Worm (Caenorhabditis elegans): ENCODE measurements around the gene clp-7.

Gene clp-7

ce11 chrIV:1453451-1453850 is 7.7 kb upstream of the clp-7 start:
- TF ChIP-seq ztf-11 (tag; optimal IDR thresholded peaks at IDR 0.05) (no peak), nhr-10 (tag; optimal IDR thresholded peaks at IDR 0.05) (no peak), blmp-1 (tag; optimal IDR thresholded peaks at IDR 0.05; ENCODE audit: insufficient read depth) (no peak), nhr-25 (tag; optimal IDR thresholded peaks at IDR 0.05) (peak; percentile 1), fos-1 (tag; optimal IDR thresholded peaks at IDR 0.05) (peak; percentile 8), sma-3 (GFP tag; optimal IDR thresholded peaks at IDR 0.05) (peak; percentile 17)

- TF ChIP-seq sma-3 (GFP tag; optimal IDR thresholded peaks at IDR 0.05) (peak; percentile 9), lin-13 (GFP tag; optimal IDR thresholded peaks at IDR 0.05) (no peak), nhr-25 (tag; optimal IDR thresholded peaks at IDR 0.05) (peak; percentile 31)
Observed at ce11 chrIV:1452480-1452879, 6.7 kb upstream of the clp-7 start.

ce11 chrIV:1443997-1444678 is 1.6 kb downstream of the clp-7 start:
- TF ChIP-seq blmp-1 (tag; optimal IDR thresholded peaks at IDR 0.05; ENCODE audit: insufficient read depth) (no peak), skn-1 (tag; optimal IDR thresholded peaks at IDR 0.05) (no peak), nhr-237 (tag; optimal IDR thresholded peaks at IDR 0.05) (no peak), mdl-1 (tag; optimal IDR thresholded peaks at IDR 0.05) (no peak), unc-55 (GFP tag; optimal IDR thresholded peaks at IDR 0.05) (no peak)

ce11 chrIV:1443514-1443913 is 2.3 kb downstream of the clp-7 start:
- TF ChIP-seq unc-39 (tag; optimal IDR thresholded peaks at IDR 0.05) = no peak
- no peak for TF ChIP-seq lin-11 (tag; optimal IDR thresholded peaks at IDR 0.05)
- no peak for TF ChIP-seq mbf-1 (tag; optimal IDR thresholded peaks at IDR 0.05)
- TF ChIP-seq ceh-16 (tag; optimal IDR thresholded peaks at IDR 0.05) = no peak
- TF ChIP-seq gmeb-1 (tag; optimal IDR thresholded peaks at IDR 0.05) = no peak
- no peak for TF ChIP-seq sma-3 (GFP tag; optimal IDR thresholded peaks at IDR 0.05)
- TF ChIP-seq sma-9 (GFP tag; optimal IDR thresholded peaks at IDR 0.05) = no peak
- no peak for TF ChIP-seq sma-9 (tag; optimal IDR thresholded peaks at IDR 0.05)
- no peak for TF ChIP-seq lin-39 (tag; optimal IDR thresholded peaks at IDR 0.05)
- TF ChIP-seq nhr-23 (tag; optimal IDR thresholded peaks at IDR 0.05) = no peak
- TF ChIP-seq ztf-11 (tag; optimal IDR thresholded peaks at IDR 0.05) = no peak
- no peak for TF ChIP-seq nhr-12 (tag; optimal IDR thresholded peaks at IDR 0.05)
- no peak for TF ChIP-seq ztf-1 (GFP tag; conservative IDR thresholded peaks at IDR 0.05)
- no peak for TF ChIP-seq mdl-1 (tag; optimal IDR thresholded peaks at IDR 0.05)
- no peak for TF ChIP-seq blmp-1 (tag; optimal IDR thresholded peaks at IDR 0.05; ENCODE audit: insufficient read depth)
- no peak for TF ChIP-seq nhr-10 (tag; optimal IDR thresholded peaks at IDR 0.05)
- TF ChIP-seq nhr-77 (tag; optimal IDR thresholded peaks at IDR 0.05) = no peak
- no peak for TF ChIP-seq peb-1 (tag; optimal IDR thresholded peaks at IDR 0.05)
- TF ChIP-seq mab-5 (tag; optimal IDR thresholded peaks at IDR 0.05) = no peak
- no peak for TF ChIP-seq Y55F3AM.14 (GFP tag; optimal IDR thresholded peaks at IDR 0.05)

- TF ChIP-seq ceh-16 (tag; optimal IDR thresholded peaks at IDR 0.05) (no peak), nhr-10 (tag; optimal IDR thresholded peaks at IDR 0.05) (no peak), sma-9 (GFP tag; optimal IDR thresholded peaks at IDR 0.05) (no peak), sma-9 (tag; optimal IDR thresholded peaks at IDR 0.05) (no peak), nhr-11 (tag; optimal IDR thresholded peaks at IDR 0.05) (no peak), ama-1 (optimal IDR thresholded peaks at IDR 0.05) (no peak), lin-13 (GFP tag; optimal IDR thresholded peaks at IDR 0.05) (no peak)
Observed at ce11 chrIV:1437625-1438024, 8.1 kb downstream of the clp-7 start.

- TF ChIP-seq nhr-237 (tag; optimal IDR thresholded peaks at IDR 0.05) (no peak), nhr-129 (tag; optimal IDR thresholded peaks at IDR 0.05) (no peak), elt-1 (tag; optimal IDR thresholded peaks at IDR 0.05) (no peak), sem-4 (tag; optimal IDR thresholded peaks at IDR 0.05) (no peak), dmd-4 (tag; optimal IDR thresholded peaks at IDR 0.05) (no peak), ceh-82 (tag; optimal IDR thresholded peaks at IDR 0.05) (no peak), sma-3 (GFP tag; optimal IDR thresholded peaks at IDR 0.05) (no peak), ama-1 (optimal IDR thresholded peaks at IDR 0.05) (no peak), skn-1 (tag; optimal IDR thresholded peaks at IDR 0.05) (no peak), gmeb-1 (tag; optimal IDR thresholded peaks at IDR 0.05) (no peak), lin-13 (GFP tag; optimal IDR thresholded peaks at IDR 0.05) (no peak), F13H6.1 (tag; optimal IDR thresholded peaks at IDR 0.05) (no peak), ztf-4 (tag; optimal IDR thresholded peaks at IDR 0.05) (no peak), nhr-10 (tag; optimal IDR thresholded peaks at IDR 0.05) (no peak), ceh-16 (tag; optimal IDR thresholded peaks at IDR 0.05) (no peak), snpc-4 (tag; optimal IDR thresholded peaks at IDR 0.05) (no peak), alr-1 (tag; optimal IDR thresholded peaks at IDR 0.05) (no peak), mab-5 (tag; optimal IDR thresholded peaks at IDR 0.05) (no peak), nhr-12 (tag; optimal IDR thresholded peaks at IDR 0.05) (no peak)
Observed at ce11 chrIV:1435159-1435558, 10.6 kb downstream of the clp-7 start.

All from whole organism, L2 larva.